Worm (Caenorhabditis elegans) whole organism, L1 larva: ENCODE measurements around the gene F43G6.10.

Source experiments
- ceh-90 ChIP-seq: sonication (generic microtip); optimal IDR thresholded peaks from 2 replicates; lab custom pipeline; 2016; ENCODE audit warnings: missing genetic modification characterization, missing compliant biosample characterization
- dpl-1 ChIP-seq, 3 experiments: fragments of 150-350 bp in 2 of 3; sonication (generic microtip) in 1 of 3; optimal IDR thresholded peaks; 2 replicates each; lab custom pipeline; 2014 to 2017; ENCODE audit warnings: missing biosample characterization in 3 of 3, missing genetic modification characterization in 3 of 3, missing genetic modification reagents in 3 of 3
- efl-1 ChIP-seq, 4 experiments: fragments of 150-350 bp; optimal IDR thresholded peaks in 3 of 4; peaks in 1 of 4; 1 replicate in 1 of 4; 2 replicates in 3 of 4; lab custom pipeline; 2014; ENCODE audit warnings: missing biosample characterization in 2 of 4, missing genetic modification characterization in 2 of 4, missing genetic modification reagents in 2 of 4
- egl-13 ChIP-seq: sonication (generic microtip); optimal IDR thresholded peaks from 2 replicates; lab custom pipeline; 2016; ENCODE audit warnings: missing genotype, missing genetic modification reagents, missing genetic modification characterization, missing compliant biosample characterization
- elt-2 ChIP-seq: sonication (generic microtip); optimal IDR thresholded peaks from 2 replicates; lab custom pipeline; 2016; ENCODE audit warnings: missing genetic modification characterization, mild to moderate bottlenecking, inconsistent platforms, missing compliant biosample characterization, missing genetic modification reagents
- elt-3 ChIP-seq, 6 experiments: fragments of 150-350 bp in 1 of 6; sonication (generic microtip); optimal IDR thresholded peaks; 2 replicates each; lab custom pipeline; 2017 to 2018; ENCODE audit warnings: missing biosample characterization in 6 of 6, missing genetic modification characterization in 6 of 6, inconsistent platforms in 1 of 6
- fkh-8 ChIP-seq: sonication (generic microtip); optimal IDR thresholded peaks from 2 replicates; lab custom pipeline; 2016; ENCODE audit warnings: mild to moderate bottlenecking, missing genetic modification characterization, missing compliant biosample characterization
- hlh-17 ChIP-seq: fragments of 200-800 bp; sonication (Bioruptor generic); optimal IDR thresholded peaks from 2 replicates; lab custom pipeline; 2018; ENCODE audit warnings: missing genetic modification characterization, mild to moderate bottlenecking, missing compliant biosample characterization, moderate library complexity, borderline replicate concordance
- hpl-2 ChIP-seq: fragments of 150-350 bp; optimal IDR thresholded peaks from 2 replicates; lab custom pipeline; 2014; ENCODE audit warnings: missing biosample characterization, missing genetic modification reagents, missing genetic modification characterization
- isw-1 ChIP-seq: fragments of 200-800 bp; sonication (Bioruptor generic); IDR thresholded peaks from 2 replicates; pipeline ENCODE4 v1.3.6; 2022; ENCODE audit warnings: missing genetic modification characterization, missing compliant biosample characterization
- jun-1 ChIP-seq: fragments of 150-350 bp; optimal IDR thresholded peaks from 2 replicates; lab custom pipeline; 2014; ENCODE audit warnings: missing biosample characterization, missing genetic modification reagents, missing genetic modification characterization
- lin-13 ChIP-seq: fragments of 150-350 bp; optimal IDR thresholded peaks from 2 replicates; lab custom pipeline; 2014; ENCODE audit warnings: missing biosample characterization, missing genetic modification reagents, missing genetic modification characterization
- lin-14 ChIP-seq: fragments of 200-800 bp; sonication (Bioruptor generic); optimal IDR thresholded peaks from 2 replicates; lab custom pipeline; 2018; ENCODE audit warnings: mild to moderate bottlenecking, missing genetic modification characterization, moderate library complexity, missing compliant biosample characterization
- lin-35 ChIP-seq, 2 experiments: fragments of 150-350 bp; optimal IDR thresholded peaks; 2 replicates each; lab custom pipeline; 2014; ENCODE audit warnings: missing biosample characterization in 2 of 2, missing genetic modification characterization in 2 of 2, missing genetic modification reagents in 2 of 2
- lin-39 ChIP-seq: fragments of 150-350 bp; optimal IDR thresholded peaks from 2 replicates; lab custom pipeline; 2014; ENCODE audit warnings: missing biosample characterization, missing genetic modification reagents, missing genetic modification characterization
- lsy-2 ChIP-seq, 2 experiments: fragments of 150-350 bp; optimal IDR thresholded peaks; 2 replicates each; lab custom pipeline; 2014; ENCODE audit warnings: missing biosample characterization in 2 of 2, missing genetic modification characterization in 2 of 2
- nhr-19 ChIP-seq: fragments of 200-800 bp; sonication (Bioruptor generic); conservative IDR thresholded peaks from 2 replicates; pipeline ENCODE4 v1.3.6; 2022; ENCODE audit warnings: missing genetic modification characterization, missing compliant biosample characterization
- nhr-84 ChIP-seq: sonication (generic microtip); optimal IDR thresholded peaks from 2 replicates; lab custom pipeline; 2017; ENCODE audit warnings: missing biosample characterization, missing genetic modification characterization
- nhr-85 ChIP-seq: sonication (generic microtip); peaks from one replicate; lab custom pipeline; 2016; ENCODE audit warnings: missing genetic modification characterization, inconsistent platforms, missing compliant biosample characterization
- rnt-1 ChIP-seq: sonication (generic microtip); optimal IDR thresholded peaks from 2 replicates; lab custom pipeline; 2016; ENCODE audit warnings: mild to moderate bottlenecking, missing genetic modification characterization, moderate library complexity, missing compliant biosample characterization
- sox-4 ChIP-seq: sonication (generic microtip); optimal IDR thresholded peaks from 2 replicates; lab custom pipeline; 2016; ENCODE audit warnings: missing genetic modification characterization, missing compliant biosample characterization
- sup-37 ChIP-seq: fragments of 200-800 bp; sonication (Bioruptor generic); optimal IDR thresholded peaks from 2 replicates; lab custom pipeline; 2018; ENCODE audit warnings: mild to moderate bottlenecking, missing genetic modification characterization, missing compliant biosample characterization
- swsn-7 ChIP-seq: sonication (generic microtip); optimal IDR thresholded peaks from 2 replicates; lab custom pipeline; 2016; ENCODE audit warnings: missing genetic modification characterization, missing compliant biosample characterization
- unc-30 ChIP-seq: sonication (generic microtip); optimal IDR thresholded peaks from 2 replicates; lab custom pipeline; 2017; ENCODE audit warnings: missing biosample characterization, missing genetic modification characterization
- unc-98 ChIP-seq: fragments of 200-800 bp; sonication (Bioruptor generic); IDR thresholded peaks from 2 replicates; pipeline ENCODE4 v1.3.6; 2022; ENCODE audit warnings: missing genetic modification characterization, missing compliant biosample characterization
- vab-15 ChIP-seq: sonication (generic microtip); optimal IDR thresholded peaks from 2 replicates; lab custom pipeline; 2017; ENCODE audit warnings: missing genotype, mild to moderate bottlenecking, missing genetic modification characterization, missing compliant biosample characterization
- xbp-1 ChIP-seq: sonication (generic microtip); optimal IDR thresholded peaks from 2 replicates; lab custom pipeline; 2016; ENCODE audit warnings: missing genetic modification characterization, missing compliant biosample characterization
- ztf-4 ChIP-seq: fragments of 150-350 bp; optimal IDR thresholded peaks from 2 replicates; lab custom pipeline; 2014; ENCODE audit warnings: missing biosample characterization, missing genetic modification characterization

F43G6.10 gene

ce11 chrII:11777893-11778480 lies 31.2 kb upstream of the F43G6.10 start, which contains the start of the genes patr-1 and dna-2 (continued):
- peak; percentile 67 for TF ChIP-seq isw-1 (GFP tag; lab: Robert Waterston, UW)
- no peak for TF ChIP-seq elt-2 (tag; lab: Kevin White, UChicago)
- TF ChIP-seq vab-15 (tag; lab: Kevin White, UChicago) = no peak
- TF ChIP-seq nhr-84 (tag; lab: Kevin White, UChicago) = no peak
- TF ChIP-seq swsn-7 (tag; lab: Kevin White, UChicago) = peak; percentile 36
- TF ChIP-seq lin-14 (GFP tag; lab: Kevin White, UChicago) = peak; percentile 57
- TF ChIP-seq efl-1 (optimal IDR thresholded peaks at IDR 0.05; lab: Kevin White, UChicago) = peak; percentile 81 to 93
- peak; percentile 92 to 99 for TF ChIP-seq efl-1 (GFP tag; optimal IDR thresholded peaks at IDR 0.05 in 1 of 2; lab: Kevin White, UChicago)
- peak in 1 of 6 experiments; percentile 18 for TF ChIP-seq elt-3 (tag; optimal IDR thresholded peaks at IDR 0.05; lab: Kevin White, UChicago)
- no peak for TF ChIP-seq unc-30 (tag; lab: Kevin White, UChicago)
- TF ChIP-seq hlh-17 (GFP tag; lab: Kevin White, UChicago) = no peak
- peak; percentile 86 to 96 for TF ChIP-seq lin-35 (GFP tag; optimal IDR thresholded peaks at IDR 0.05; lab: Kevin White, UChicago)
- TF ChIP-seq fkh-8 (tag; lab: Kevin White, UChicago) = peak; percentile 21
- TF ChIP-seq, all 84 proteins: peak for 34

- TF ChIP-seq nhr-19 (GFP tag; lab: Robert Waterston, UW) (no peak), sup-37 (GFP tag; lab: Kevin White, UChicago) (no peak), unc-98 (GFP tag; lab: Robert Waterston, UW) (no peak), rnt-1 (no peak), efl-1 (optimal IDR thresholded peaks at IDR 0.05; lab: Kevin White, UChicago) (peak; percentile 41 to 43), efl-1 (GFP tag; optimal IDR thresholded peaks at IDR 0.05 in 1 of 2; lab: Kevin White, UChicago) (peak; percentile 58 to 94), dpl-1 (GFP tag; optimal IDR thresholded peaks at IDR 0.05; lab: Kevin White, UChicago) (peak; percentile 30 to 72 (median 59)), lin-35 (GFP tag; optimal IDR thresholded peaks at IDR 0.05; lab: Kevin White, UChicago) (peak; percentile 7 to 78), lsy-2 (tag; optimal IDR thresholded peaks at IDR 0.05; lab: Kevin White, UChicago) (peak; percentile 41 to 97)
Measured at ce11 chrII:11782493-11782892, 26.7 kb upstream of the F43G6.10 start, which contains the start of gene F43G6.16. Gene F43G6.16 (minus strand): TSS chrII:11782633.

- TF ChIP-seq xbp-1 (tag; lab: Kevin White, UChicago) (no peak), unc-30 (tag; lab: Kevin White, UChicago) (no peak), efl-1 (optimal IDR thresholded peaks at IDR 0.05; lab: Kevin White, UChicago) (no peak), efl-1 (GFP tag; optimal IDR thresholded peaks at IDR 0.05 in 1 of 2; lab: Kevin White, UChicago) (peak in 1 of 2 experiments; percentile 64)
Measured at ce11 chrII:11788025-11788424, 21.1 kb upstream of the F43G6.10 start.

- TF ChIP-seq jun-1 = no peak
- no peak for TF ChIP-seq sox-4
- no peak for TF ChIP-seq lin-13
- TF ChIP-seq hlh-17 (GFP tag; lab: Kevin White, UChicago) = no peak
- TF ChIP-seq ceh-90 = no peak
- no peak for TF ChIP-seq hpl-2 (GFP tag; lab: Kevin White, UChicago)
- no peak for TF ChIP-seq unc-30 (tag; lab: Kevin White, UChicago)
- no peak for TF ChIP-seq egl-13 (tag; lab: Kevin White, UChicago)
Measured at ce11 chrII:11790458-11790857, 18.7 kb upstream of the F43G6.10 start, which contains the start of gene F43G6.4. Gene F43G6.4 (plus strand): TSS chrII:11790758.

- TF ChIP-seq ztf-4 (tag; lab: Kevin White, UChicago) (no peak), lin-39 (tag; lab: Kevin White, UChicago) (peak; percentile 3), nhr-85 (tag; lab: Kevin White, UChicago) (peak; percentile 75)
- TF ChIP-seq, all 84 proteins: peak for 2
Measured at ce11 chrII:11794392-11794791, 14.8 kb upstream of the F43G6.10 start.

- TF ChIP-seq unc-30 (tag; lab: Kevin White, UChicago) (no peak), elt-2 (tag; lab: Kevin White, UChicago) (peak; percentile 78)
- TF ChIP-seq, all 84 proteins: peak for 1
Measured at ce11 chrII:11797194-11797593, 12.0 kb upstream of the F43G6.10 start.
